Fruit fly (Drosophila melanogaster) whole organism, adult: ENCODE measurements around the gene CG17198.

Source experiments
- CG11617 ChIP-seq: fragments of 200-800 bp; sonication (Bioruptor generic); optimal IDR thresholded peaks from 2 replicates; lab custom pipeline; 2017; ENCODE audit warnings: mild to moderate bottlenecking, missing biosample characterization, missing genetic modification reagents, missing genetic modification characterization
- CG12768 ChIP-seq: fragments of 200-800 bp; sonication (Bioruptor generic); optimal IDR thresholded peaks from 2 replicates; lab custom pipeline; 2017; ENCODE audit warnings: missing biosample characterization, missing genetic modification characterization, mild to moderate bottlenecking, moderate library complexity, missing genetic modification reagents
- CG14711 ChIP-seq: fragments of 200-800 bp; sonication (Bioruptor generic); optimal IDR thresholded peaks from 2 replicates; lab custom pipeline; 2018; ENCODE audit warnings: missing biosample characterization, mild to moderate bottlenecking, missing genetic modification characterization, moderate library complexity
- CG1620 ChIP-seq: fragments of 200-800 bp; sonication (Bioruptor generic); optimal IDR thresholded peaks from 2 replicates; lab custom pipeline; 2016; ENCODE audit warnings: missing biosample characterization, missing genetic modification characterization
- CG33017 ChIP-seq: fragments of 200-800 bp; sonication (Bioruptor generic); optimal IDR thresholded peaks from 2 replicates; lab custom pipeline; 2018; ENCODE audit warnings: missing biosample characterization, mild to moderate bottlenecking, missing genetic modification characterization, moderate library complexity
- CG5204 ChIP-seq: fragments of 200-800 bp; sonication (Bioruptor generic); optimal IDR thresholded peaks from 2 replicates; lab custom pipeline; 2016; ENCODE audit warnings: missing biosample characterization, missing genetic modification characterization
- CG7045 ChIP-seq: fragments of 200-800 bp; sonication (Bioruptor generic); optimal IDR thresholded peaks from 2 replicates; lab custom pipeline; 2017; ENCODE audit warnings: missing biosample characterization, mild to moderate bottlenecking, missing genetic modification characterization
- CG7101 ChIP-seq: fragments of 200-800 bp; sonication (Bioruptor generic); optimal IDR thresholded peaks from 2 replicates; lab custom pipeline; 2018; ENCODE audit warnings: missing biosample characterization, mild to moderate bottlenecking, missing genetic modification characterization, moderate library complexity
- Clk ChIP-seq: fragments of 200-800 bp; sonication (Bioruptor generic); optimal IDR thresholded peaks from 2 replicates; lab custom pipeline; 2017; ENCODE audit warnings: missing biosample characterization, missing genetic modification characterization
- Crg-1 ChIP-seq: fragments of 200-800 bp; sonication (Bioruptor generic); optimal IDR thresholded peaks from 2 replicates; lab custom pipeline; 2016; ENCODE audit warnings: missing biosample characterization, missing genetic modification characterization
- Hr96 ChIP-seq: fragments of 200-800 bp; sonication (Bioruptor generic); optimal IDR thresholded peaks from 2 replicates; lab custom pipeline; 2016; ENCODE audit warnings: missing biosample characterization, missing genetic modification characterization
- Mnt ChIP-seq: fragments of 200-800 bp; sonication (Bioruptor generic); optimal IDR thresholded peaks from 2 replicates; lab custom pipeline; 2016; ENCODE audit warnings: missing biosample characterization, mild to moderate bottlenecking, missing genetic modification characterization
- bab1 ChIP-seq: fragments of 200-800 bp; sonication (Bioruptor generic); optimal IDR thresholded peaks from 3 replicates; lab custom pipeline; 2019; ENCODE audit warnings: missing biosample characterization, mild to moderate bottlenecking, missing genetic modification characterization, moderate library complexity
- cic ChIP-seq: fragments of 200-800 bp; sonication (Bioruptor generic); optimal IDR thresholded peaks from 2 replicates; lab custom pipeline; 2017; ENCODE audit warnings: missing biosample characterization, mild to moderate bottlenecking, missing genetic modification characterization, moderate library complexity
- cnc ChIP-seq, 2 experiments: fragments of >200 bp; optimal IDR thresholded peaks; 2 replicates each; lab custom pipeline; 2017
- kay ChIP-seq: fragments of 200-800 bp; sonication (Bioruptor generic); peaks from one replicate; lab custom pipeline; 2016; ENCODE audit warnings: missing biosample characterization, missing genetic modification characterization, borderline replicate concordance
- ovo ChIP-seq: fragments of 200-800 bp; sonication (Bioruptor generic); optimal IDR thresholded peaks from 2 replicates; lab custom pipeline; 2016; ENCODE audit warnings: missing biosample characterization, missing genetic modification characterization
- pad ChIP-seq: fragments of 200-800 bp; sonication (Bioruptor generic); optimal IDR thresholded peaks from 3 replicates; lab custom pipeline; 2017; ENCODE audit warnings: missing biosample characterization, missing genetic modification characterization, mild to moderate bottlenecking, moderate library complexity, missing genetic modification reagents
- tj ChIP-seq: fragments of 200-800 bp; sonication (Bioruptor generic); optimal IDR thresholded peaks from 3 replicates; lab custom pipeline; 2017; ENCODE audit warnings: missing biosample characterization, mild to moderate bottlenecking, missing genetic modification characterization, moderate library complexity
- toe ChIP-seq: fragments of 200-800 bp; sonication (Bioruptor generic); optimal IDR thresholded peaks from 2 replicates; lab custom pipeline; 2016; ENCODE audit warnings: missing biosample characterization, missing genetic modification characterization

CG17198 gene

DNA sequence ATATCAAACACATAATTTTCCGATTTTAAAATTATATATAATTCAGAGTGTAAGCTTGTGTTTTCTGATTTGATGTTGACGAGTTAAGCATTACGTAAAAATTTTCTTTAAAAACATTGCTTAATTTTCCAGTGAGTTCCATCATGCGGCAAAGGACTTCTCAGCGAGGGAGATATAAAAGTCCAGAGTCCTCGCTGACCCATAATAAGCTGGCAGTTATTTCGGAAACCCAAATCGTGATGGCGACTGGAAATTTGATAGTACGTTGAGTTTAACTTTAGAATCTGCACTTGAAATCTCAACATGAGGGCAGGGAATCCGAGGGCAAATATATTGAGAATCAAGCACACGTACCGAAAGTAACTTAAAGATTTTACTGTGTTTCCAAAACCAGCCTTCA lies at the start of gene CG17198, which contains the start of gene CG17197:
TSS of gene CG17198 (minus strand) at position 101 of the 400 bp plus-strand sequence.
TSS of gene CG17197 (minus strand) at position 101 of the 400 bp plus-strand sequence.
- no peak for TF ChIP-seq CG33017

DNA sequence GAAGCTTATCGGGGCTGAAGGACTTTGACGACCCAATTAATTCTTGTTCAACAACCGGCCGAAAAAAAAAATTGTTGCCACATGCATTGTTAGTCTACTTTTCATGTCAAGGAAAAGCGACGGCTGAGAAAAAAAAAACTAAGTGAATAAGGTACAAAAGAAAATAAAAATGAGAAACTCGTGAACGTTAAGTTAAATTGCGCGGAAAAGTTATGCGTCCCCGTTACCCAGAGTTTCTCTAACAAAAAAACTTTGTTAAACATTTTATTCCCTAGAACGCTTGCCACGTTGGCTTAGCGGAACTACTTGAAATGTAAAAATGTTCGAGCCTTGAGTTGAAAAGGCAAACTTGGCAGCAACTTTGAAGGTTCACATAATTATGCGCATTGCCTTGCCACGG lies 40.0 kb upstream of the CG17198 start, which contains the start of gene CG14354:
TSS of gene CG14354 (plus strand) at position 301 of the 400 bp plus-strand sequence.
- TF ChIP-seq Hr96 (GFP tag; lab: Kevin White, UChicago): no peak
- no peak for TF ChIP-seq CG1620 (GFP tag; lab: Kevin White, UChicago)

DNA sequence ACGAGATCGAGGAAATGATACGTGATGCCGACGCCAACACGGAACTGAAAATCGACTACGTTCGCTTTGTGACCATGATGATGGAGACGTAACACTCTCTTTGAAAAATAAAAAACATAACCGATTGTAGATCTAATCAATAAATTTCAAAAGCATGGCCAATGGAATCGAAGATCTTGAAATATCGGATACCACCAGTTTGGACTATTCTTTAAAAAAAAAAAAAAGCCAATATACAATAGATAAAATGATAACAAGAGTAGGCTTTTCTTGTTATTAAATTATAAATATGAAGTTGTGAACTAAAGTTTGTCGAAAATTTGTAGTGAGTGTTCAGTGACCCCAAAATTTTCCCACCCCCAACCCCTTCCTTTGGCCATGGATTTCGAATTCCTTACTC lies 36.4 kb upstream of the CG17198 start, which contains the start of the genes Acam and CG17770:
TSS of gene Acam (plus strand) at position 301 of the 400 bp plus-strand sequence.
TSS of gene CG17770 (plus strand) at position 301 of the 400 bp plus-strand sequence.
- TF ChIP-seq toe (GFP tag; lab: Kevin White, UChicago): no peak
- TF ChIP-seq Hr96 (GFP tag; lab: Kevin White, UChicago): no peak
- no peak for TF ChIP-seq CG7045
- TF ChIP-seq CG11617 (GFP tag; lab: Kevin White, UChicago): no peak
- TF ChIP-seq bab1: no peak
- no peak for TF ChIP-seq tj (GFP tag; lab: Kevin White, UChicago)

DNA sequence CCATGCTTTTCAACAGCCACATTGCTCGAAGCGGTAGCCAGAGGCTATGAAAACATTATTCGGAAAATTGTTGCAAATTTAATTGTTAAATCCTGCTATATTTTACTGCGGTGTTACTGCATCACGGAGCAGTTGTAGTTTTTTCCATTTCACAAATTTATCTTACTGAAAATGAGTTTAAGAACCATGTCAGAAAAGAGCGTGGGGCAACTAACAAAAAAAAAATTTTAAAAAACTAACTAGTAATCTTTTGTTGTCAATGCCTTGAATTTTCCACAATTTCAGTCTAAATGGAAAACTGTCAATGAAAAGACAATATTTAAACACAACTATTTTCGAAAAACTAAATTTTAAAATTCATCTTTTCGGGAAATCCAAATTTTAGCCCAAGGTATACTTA lies 35.6 kb upstream of the CG17198 start, which contains the start of gene CG5024:
TSS of gene CG5024 (plus strand) at position 301 of the 400 bp plus-strand sequence.
- no peak for TF ChIP-seq CG7045
- no peak for TF ChIP-seq CG14711 (tag; lab: Kevin White, UChicago)
- TF ChIP-seq Crg-1: no peak

DNA sequence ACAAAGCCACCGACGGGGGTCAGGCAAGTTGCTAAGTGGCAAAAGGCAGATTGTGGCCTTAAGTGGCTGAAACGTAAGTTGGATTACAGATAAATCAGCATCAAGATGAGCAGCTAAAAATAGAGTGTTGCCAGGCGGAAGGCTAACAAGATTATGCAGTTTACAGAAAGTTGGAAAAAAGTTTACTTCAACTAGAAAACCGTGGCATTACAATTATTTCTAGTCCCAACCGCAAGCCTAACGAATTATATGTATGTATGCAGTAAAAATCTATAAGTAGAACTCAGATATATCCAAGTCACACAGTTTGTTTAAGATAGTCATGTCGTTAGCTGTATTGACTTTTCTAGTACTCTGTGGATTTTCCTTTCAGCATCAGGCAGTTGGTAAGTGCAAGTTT lies 31.0 kb upstream of the CG17198 start, which contains the start of gene BG642167:
TSS of gene BG642167 (plus strand) at position 301 of the 400 bp plus-strand sequence.
- no peak for TF ChIP-seq CG11617 (GFP tag; lab: Kevin White, UChicago)
- TF ChIP-seq tj (GFP tag; lab: Kevin White, UChicago): no peak
- TF ChIP-seq cnc (optimal IDR thresholded peaks at IDR 0.05; lab: Kevin White, UChicago): no peak
- TF ChIP-seq cic (GFP tag; lab: Kevin White, UChicago): no peak
- TF ChIP-seq Crg-1: no peak
- no peak for TF ChIP-seq ovo (GFP tag; lab: Kevin White, UChicago)
- no peak for TF ChIP-seq pad (GFP tag; lab: Kevin White, UChicago)
- no peak for TF ChIP-seq Clk
- TF ChIP-seq Hr96 (GFP tag; lab: Kevin White, UChicago): no peak
- TF ChIP-seq CG1620 (GFP tag; lab: Kevin White, UChicago): no peak
- no peak for TF ChIP-seq CG7101 (tag; lab: Kevin White, UChicago)
- TF ChIP-seq bab1: no peak
- no peak for TF ChIP-seq CG5204 (GFP tag; lab: Kevin White, UChicago)
- TF ChIP-seq CG7045: no peak
- no peak for TF ChIP-seq CG12768 (GFP tag; lab: Kevin White, UChicago)
- TF ChIP-seq kay (GFP tag; lab: Kevin White, UChicago): no peak
- no peak for TF ChIP-seq CG33017
- no peak for TF ChIP-seq CG14711 (tag; lab: Kevin White, UChicago)
- TF ChIP-seq toe (GFP tag; lab: Kevin White, UChicago): no peak

DNA sequence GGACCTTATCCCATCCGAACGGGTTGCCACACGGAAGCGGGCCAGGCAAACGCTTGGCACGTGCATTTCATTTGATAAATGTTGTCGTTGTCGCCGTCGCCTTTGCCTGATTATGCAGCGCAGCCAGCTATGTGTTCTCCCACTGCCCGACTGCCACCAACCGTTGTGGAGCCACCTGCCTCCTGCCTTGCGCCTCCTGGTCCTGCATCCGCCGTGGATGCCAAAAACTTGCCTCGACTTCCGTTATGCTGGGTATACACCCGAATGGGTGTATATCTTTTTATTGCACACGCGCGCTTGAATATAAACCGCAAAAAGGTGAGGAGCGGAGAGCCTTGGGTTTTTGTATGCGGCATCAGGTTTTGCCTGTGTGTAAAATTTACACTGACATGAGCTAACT lies 16.6 kb upstream of the CG17198 start:
- no peak for TF ChIP-seq CG7045
- no peak for TF ChIP-seq toe (GFP tag; lab: Kevin White, UChicago)
- no peak for TF ChIP-seq Hr96 (GFP tag; lab: Kevin White, UChicago)
- no peak for TF ChIP-seq CG7101 (tag; lab: Kevin White, UChicago)
- TF ChIP-seq tj (GFP tag; lab: Kevin White, UChicago): no peak
- no peak for TF ChIP-seq Mnt (GFP tag; lab: Kevin White, UChicago)
- TF ChIP-seq cnc (optimal IDR thresholded peaks at IDR 0.05; lab: Kevin White, UChicago): no peak
- TF ChIP-seq kay (GFP tag; lab: Kevin White, UChicago): no peak

DNA sequence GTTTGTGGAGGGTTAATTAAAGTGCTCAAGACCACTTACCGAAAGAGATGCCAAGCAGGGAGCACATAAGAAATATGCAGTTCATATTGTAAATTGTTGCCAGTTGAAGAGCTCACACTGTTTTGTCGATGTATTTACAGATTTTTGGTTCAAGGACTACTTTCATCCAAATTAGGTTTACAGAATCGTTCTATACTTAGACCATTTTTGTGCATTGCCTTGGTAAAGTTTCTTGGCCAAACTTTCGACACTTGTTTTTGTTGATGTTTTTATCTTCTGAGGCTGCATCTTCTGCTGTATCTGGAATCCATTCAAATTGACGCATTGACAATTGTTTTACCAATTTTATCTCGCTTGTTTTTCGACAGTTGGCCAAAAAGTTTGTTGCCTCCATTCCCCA lies 15.2 kb upstream of the CG17198 start, which contains the start of gene CG31093:
TSS of gene CG31093 (minus strand) at position 101 of the 400 bp plus-strand sequence.
- TF ChIP-seq bab1 (no peak), Mnt (GFP tag; lab: Kevin White, UChicago) (no peak), CG33017 (no peak), CG14711 (tag; lab: Kevin White, UChicago) (no peak), cnc (optimal IDR thresholded peaks at IDR 0.05; lab: Kevin White, UChicago) (no peak), kay (GFP tag; lab: Kevin White, UChicago) (no peak), Hr96 (GFP tag; lab: Kevin White, UChicago) (no peak), CG7045 (no peak), Crg-1 (no peak)

DNA sequence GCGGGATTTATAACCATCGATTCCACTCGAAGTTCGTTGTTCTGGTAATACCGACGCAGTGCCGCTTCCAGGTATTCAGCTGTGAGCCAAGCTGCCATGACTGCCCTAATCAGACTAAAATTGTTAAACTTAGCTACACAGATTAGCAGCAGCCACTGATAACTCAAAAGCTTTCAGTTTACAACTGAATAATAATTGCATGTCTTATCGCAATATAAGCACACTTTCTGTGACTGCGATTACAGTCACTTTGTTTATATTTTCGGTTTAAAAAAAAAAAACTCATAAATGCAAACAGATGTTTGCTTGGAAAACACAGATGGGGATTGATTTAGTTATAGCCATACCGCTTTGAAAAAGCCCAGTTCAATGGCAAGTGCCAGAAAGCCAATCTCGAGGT lies 14.2 kb upstream of the CG17198 start, which contains the start of gene CG31380:
TSS of gene CG31380 (minus strand) at position 101 of the 400 bp plus-strand sequence.
- TF ChIP-seq ovo (GFP tag; lab: Kevin White, UChicago) (no peak), CG5204 (GFP tag; lab: Kevin White, UChicago) (no peak), CG7101 (tag; lab: Kevin White, UChicago) (no peak), CG11617 (GFP tag; lab: Kevin White, UChicago) (no peak), toe (GFP tag; lab: Kevin White, UChicago) (no peak), Clk (no peak), kay (GFP tag; lab: Kevin White, UChicago) (no peak), Mnt (GFP tag; lab: Kevin White, UChicago) (no peak), CG7045 (no peak), CG12768 (GFP tag; lab: Kevin White, UChicago) (no peak), Hr96 (GFP tag; lab: Kevin White, UChicago) (no peak), cic (GFP tag; lab: Kevin White, UChicago) (no peak), CG1620 (GFP tag; lab: Kevin White, UChicago) (no peak)
